Fruit fly (Drosophila melanogaster) whole organism, prepupa: ENCODE measurements around the gene Drsl1.

Experiments
- Blimp-1 ChIP-seq: fragments of 200-800 bp; sonication (Bioruptor generic); optimal IDR thresholded peaks from 3 replicates; lab custom pipeline; 2017; ENCODE audit warnings: missing biosample characterization, missing genetic modification characterization, mild to moderate bottlenecking, moderate library complexity, missing genetic modification reagents
- CG10631 ChIP-seq: fragments of 200-800 bp; sonication (Bioruptor generic); optimal IDR thresholded peaks from 2 replicates; lab custom pipeline; 2016; ENCODE audit warnings: missing biosample characterization, missing genetic modification characterization
- CG10669 ChIP-seq: fragments of 200-800 bp; sonication (Bioruptor generic); optimal IDR thresholded peaks from 3 replicates; lab custom pipeline; 2018; ENCODE audit warnings: missing biosample characterization, mild to moderate bottlenecking, missing genetic modification characterization, moderate library complexity
- CG11294 ChIP-seq: fragments of 200-800 bp; sonication (Bioruptor generic); IDR thresholded peaks from 2 replicates; pipeline ENCODE4 v1.3.6; 2022; ENCODE audit warnings: missing biosample characterization, missing genetic modification characterization
- CG11762 ChIP-seq: fragments of 200-800 bp; sonication (Bioruptor generic); optimal IDR thresholded peaks from 3 replicates; lab custom pipeline; 2016; ENCODE audit warnings: missing biosample characterization, missing genetic modification characterization; ENCODE audit not compliant: insufficient read depth
- CG11902 ChIP-seq: fragments of 200-800 bp; sonication (Bioruptor generic); optimal IDR thresholded peaks from 3 replicates; lab custom pipeline; 2016; ENCODE audit warnings: missing biosample characterization, missing genetic modification characterization
- CG15336 ChIP-seq: fragments of 200-800 bp; sonication (Bioruptor generic); IDR thresholded peaks from 2 replicates; pipeline ENCODE4 v1.3.6; 2022; ENCODE audit warnings: missing biosample characterization, missing genetic modification characterization
- CG1621 ChIP-seq: fragments of 200-800 bp; sonication (Bioruptor generic); optimal IDR thresholded peaks from 3 replicates; lab custom pipeline; 2018; ENCODE audit warnings: missing biosample characterization, mild to moderate bottlenecking, missing genetic modification characterization
- CG16779 ChIP-seq: fragments of 200-800 bp; sonication (Bioruptor generic); optimal IDR thresholded peaks from 3 replicates; lab custom pipeline; 2017; ENCODE audit warnings: missing biosample characterization, mild to moderate bottlenecking, missing genetic modification characterization
- CG31627 ChIP-seq: fragments of 200-800 bp; sonication (Bioruptor generic); optimal IDR thresholded peaks from 3 replicates; lab custom pipeline; 2016; ENCODE audit warnings: missing biosample characterization, missing genetic modification characterization
- CG3919 ChIP-seq: fragments of 200-800 bp; sonication (Bioruptor generic); optimal IDR thresholded peaks from 3 replicates; lab custom pipeline; 2016; ENCODE audit warnings: missing biosample characterization, missing genetic modification characterization
- CG4318 ChIP-seq: fragments of 200-800 bp; sonication (Bioruptor generic); optimal IDR thresholded peaks from 3 replicates; lab custom pipeline; 2017; ENCODE audit warnings: missing biosample characterization, mild to moderate bottlenecking, missing genetic modification characterization
- CG6163 ChIP-seq: fragments of 200-800 bp; sonication (Bioruptor generic); IDR thresholded peaks from 3 replicates; pipeline ENCODE4 v1.3.6; 2022; ENCODE audit warnings: missing biosample characterization, missing genetic modification characterization
- CG6276 ChIP-seq: fragments of 200-800 bp; sonication (Bioruptor generic); optimal IDR thresholded peaks from 2 replicates; lab custom pipeline; 2017; ENCODE audit warnings: missing biosample characterization, mild to moderate bottlenecking, missing genetic modification characterization
- CG6808 ChIP-seq: fragments of 200-800 bp; sonication (Bioruptor generic); optimal IDR thresholded peaks from 3 replicates; lab custom pipeline; 2017; ENCODE audit warnings: missing biosample characterization, missing genetic modification characterization, mild to moderate bottlenecking, moderate library complexity, missing genetic modification reagents
- CG6854 ChIP-seq: fragments of 200-800 bp; sonication (Bioruptor generic); optimal IDR thresholded peaks from 2 replicates; lab custom pipeline; 2017; ENCODE audit warnings: missing biosample characterization, mild to moderate bottlenecking, missing genetic modification characterization
- CG8119 ChIP-seq: fragments of 200-800 bp; sonication (Bioruptor generic); IDR thresholded peaks from 3 replicates; pipeline ENCODE4 v1.3.6; 2022; ENCODE audit warnings: missing biosample characterization, missing genetic modification characterization
- CG8319 ChIP-seq: fragments of 200-800 bp; sonication (Bioruptor generic); optimal IDR thresholded peaks from 3 replicates; lab custom pipeline; 2016; ENCODE audit warnings: missing biosample characterization, missing genetic modification characterization
- CG9139 ChIP-seq: fragments of 200-800 bp; sonication (Bioruptor generic); optimal IDR thresholded peaks from 3 replicates; lab custom pipeline; 2017; ENCODE audit warnings: missing biosample characterization, mild to moderate bottlenecking, missing genetic modification characterization
- Eip75B ChIP-seq: fragments of 200-800 bp; sonication (Bioruptor generic); optimal IDR thresholded peaks from 3 replicates; lab custom pipeline; 2016; ENCODE audit warnings: missing biosample characterization, missing genetic modification characterization
- Eip78C ChIP-seq: fragments of 200-800 bp; sonication (Bioruptor generic); peaks from one replicate; lab custom pipeline; 2016; ENCODE audit warnings: missing biosample characterization, missing genetic modification characterization
- Eip93F ChIP-seq: fragments of 200-800 bp; sonication (Bioruptor generic); optimal IDR thresholded peaks from 2 replicates; lab custom pipeline; 2016; ENCODE audit warnings: missing biosample characterization, mild to moderate bottlenecking, missing genetic modification characterization
- Ets21C ChIP-seq: fragments of 200-800 bp; sonication (Bioruptor generic); optimal IDR thresholded peaks from 3 replicates; lab custom pipeline; 2016; ENCODE audit warnings: missing biosample characterization, missing genetic modification characterization
- Ets96B ChIP-seq: fragments of 200-800 bp; optimal IDR thresholded peaks from 2 replicates; lab custom pipeline; 2019; ENCODE audit warnings: missing biosample characterization, mild to moderate bottlenecking, missing genetic modification characterization, moderate library complexity
- Hr38 ChIP-seq: sonication (Bioruptor generic); optimal IDR thresholded peaks from 2 replicates; lab custom pipeline; 2016; ENCODE audit warnings: missing biosample characterization, missing genetic modification characterization
- Hr39 ChIP-seq: fragments of 200-800 bp; sonication (Bioruptor generic); optimal IDR thresholded peaks from 2 replicates; lab custom pipeline; 2016; ENCODE audit warnings: missing biosample characterization, missing genetic modification characterization
- Hr4 ChIP-seq: fragments of 200-800 bp; sonication (Bioruptor generic); optimal IDR thresholded peaks from 3 replicates; lab custom pipeline; 2016; ENCODE audit warnings: missing biosample characterization, missing genetic modification characterization
- Lpt ChIP-seq: fragments of 200-800 bp; sonication (Bioruptor generic); optimal IDR thresholded peaks from 3 replicates; lab custom pipeline; 2016; ENCODE audit warnings: missing biosample characterization, missing genetic modification characterization
- Met ChIP-seq: fragments of 200-800 bp; sonication (Bioruptor generic); optimal IDR thresholded peaks from 3 replicates; lab custom pipeline; 2016; ENCODE audit warnings: missing biosample characterization, missing genetic modification characterization
- OdsH ChIP-seq: fragments of 200-800 bp; sonication (Bioruptor generic); optimal IDR thresholded peaks from 3 replicates; lab custom pipeline; 2016; ENCODE audit warnings: missing biosample characterization, missing genetic modification characterization
- Sox102F ChIP-seq: fragments of 200-800 bp; sonication (Bioruptor generic); optimal IDR thresholded peaks from 2 replicates; lab custom pipeline; 2016; ENCODE audit warnings: missing biosample characterization, mild to moderate bottlenecking, missing genetic modification characterization
- Sox14 ChIP-seq: fragments of 200-800 bp; sonication (Bioruptor generic); optimal IDR thresholded peaks from 3 replicates; lab custom pipeline; 2016; ENCODE audit warnings: missing biosample characterization, missing genetic modification characterization
- achi ChIP-seq: fragments of 200-800 bp; sonication (Bioruptor generic); optimal IDR thresholded peaks from 3 replicates; lab custom pipeline; 2016; ENCODE audit warnings: missing biosample characterization, missing genetic modification characterization
- acj6 ChIP-seq: fragments of 200-800 bp; sonication (Bioruptor generic); optimal IDR thresholded peaks from 3 replicates; lab custom pipeline; 2016; ENCODE audit warnings: missing biosample characterization, missing genetic modification characterization
- cyc ChIP-seq: fragments of 200-800 bp; sonication (Bioruptor generic); optimal IDR thresholded peaks from 3 replicates; lab custom pipeline; 2016; ENCODE audit warnings: missing biosample characterization, missing genetic modification characterization
- dsx ChIP-seq: fragments of 200-800 bp; optimal IDR thresholded peaks from 3 replicates; lab custom pipeline; 2019; ENCODE audit warnings: missing biosample characterization, mild to moderate bottlenecking, missing genetic modification characterization, moderate library complexity; ENCODE audit not compliant: poor library complexity, severe bottlenecking
- eg ChIP-seq: fragments of 200-800 bp; sonication (Bioruptor generic); IDR thresholded peaks from 3 replicates; pipeline ENCODE4 v1.3.6; 2022; ENCODE audit warnings: missing biosample characterization, missing genetic modification characterization
- esn ChIP-seq: fragments of 200-800 bp; sonication (Bioruptor generic); optimal IDR thresholded peaks from 2 replicates; lab custom pipeline; 2016; ENCODE audit warnings: missing biosample characterization, mild to moderate bottlenecking, missing genetic modification characterization, moderate library complexity
- fd59A ChIP-seq: fragments of 200-800 bp; sonication (Bioruptor generic); optimal IDR thresholded peaks from 2 replicates; lab custom pipeline; 2017; ENCODE audit warnings: missing biosample characterization, mild to moderate bottlenecking, missing genetic modification characterization, missing genetic modification reagents
- fd85E ChIP-seq: fragments of 200-800 bp; sonication (Bioruptor generic); optimal IDR thresholded peaks from 3 replicates; lab custom pipeline; 2016; ENCODE audit warnings: missing biosample characterization, missing genetic modification characterization
- lz ChIP-seq: fragments of 200-800 bp; sonication (Bioruptor generic); optimal IDR thresholded peaks from 3 replicates; lab custom pipeline; 2016; ENCODE audit warnings: missing biosample characterization, missing genetic modification characterization
- pdm3 ChIP-seq: fragments of 200-800 bp; sonication (Bioruptor generic); optimal IDR thresholded peaks from 3 replicates; lab custom pipeline; 2016; ENCODE audit warnings: missing biosample characterization, missing genetic modification characterization
- spab ChIP-seq: fragments of 200-800 bp; sonication (Bioruptor generic); optimal IDR thresholded peaks from 2 replicates; lab custom pipeline; 2017; ENCODE audit warnings: missing biosample characterization, mild to moderate bottlenecking, missing genetic modification characterization, missing genetic modification reagents
- ss ChIP-seq, 2 experiments: fragments of 200-800 bp; sonication (Bioruptor generic); optimal IDR thresholded peaks; 2 replicates in 1 of 2; 3 replicates in 1 of 2; lab custom pipeline; 2017 to 2018; ENCODE audit warnings: mild to moderate bottlenecking in 2 of 2, missing biosample characterization in 2 of 2, missing genetic modification characterization in 2 of 2, moderate library complexity in 1 of 2
- svp ChIP-seq: fragments of 200-800 bp; sonication (Bioruptor generic); peaks from one replicate; lab custom pipeline; 2016; ENCODE audit warnings: missing biosample characterization, missing genetic modification characterization
- vri ChIP-seq: fragments of 200-800 bp; sonication (Bioruptor generic); optimal IDR thresholded peaks from 3 replicates; lab custom pipeline; 2016; ENCODE audit warnings: missing biosample characterization, mild to moderate bottlenecking, missing genetic modification characterization

Gene Drsl1

dm6 chr3L:3335688-3336087 lies at the start of gene Drsl1:
Gene Drsl1, minus strand, starts transcription at chr3L:3335788.
- no peak for TF ChIP-seq CG8119 (GFP tag; lab: Robert Waterston, UW)
- TF ChIP-seq Sox14 (GFP tag; lab: Kevin White, UChicago) = no peak
- no peak for TF ChIP-seq Eip78C (GFP tag; lab: Kevin White, UChicago)
- TF ChIP-seq lz (GFP tag; lab: Kevin White, UChicago) = no peak
- TF ChIP-seq CG11762 (GFP tag; lab: Kevin White, UChicago) = no peak
- TF ChIP-seq Lpt (GFP tag; lab: Kevin White, UChicago) = no peak
- no peak for TF ChIP-seq Eip75B (GFP tag; lab: Kevin White, UChicago)
- TF ChIP-seq Ets21C (GFP tag; lab: Kevin White, UChicago) = no peak
- TF ChIP-seq CG10631 (GFP tag; lab: Kevin White, UChicago) = no peak
- TF ChIP-seq esn (GFP tag; lab: Kevin White, UChicago) = no peak
- no peak for TF ChIP-seq CG15336 (GFP tag; lab: Robert Waterston, UW)
- TF ChIP-seq Eip93F = no peak

dm6 chr3L:3384596-3385436 lies 49.2 kb upstream of the Drsl1 start:
- peak; percentile 55 for TF ChIP-seq Sox14 (GFP tag; lab: Kevin White, UChicago)
- TF ChIP-seq CG3919 = peak; percentile 76
- peak; percentile 44 for TF ChIP-seq Ets96B (tag; lab: Kevin White, UChicago)
- peak; percentile 38 for TF ChIP-seq Lpt (GFP tag; lab: Kevin White, UChicago)
- no peak for TF ChIP-seq CG9139
- TF ChIP-seq pdm3 (GFP tag; lab: Kevin White, UChicago) = peak; percentile 63
- TF ChIP-seq Sox102F (GFP tag; lab: Kevin White, UChicago) = peak; percentile 33
- TF ChIP-seq CG8319 (GFP tag; lab: Kevin White, UChicago) = peak; percentile 31
- TF ChIP-seq achi (GFP tag; lab: Kevin White, UChicago) = peak; percentile 68
- peak; percentile 54 for TF ChIP-seq fd59A
- 0 out of 3 replicates have a peak, but pooled peaks have one; percentile 41 for TF ChIP-seq eg (GFP tag; lab: Robert Waterston, UW)
- peak; percentile 80 for TF ChIP-seq svp (GFP tag; lab: Kevin White, UChicago)
- TF ChIP-seq CG6808 (GFP tag; lab: Kevin White, UChicago) = peak; percentile 68
- TF ChIP-seq Eip93F = no peak
- peak; percentile 40 for TF ChIP-seq CG10669 (GFP tag; lab: Kevin White, UChicago)
- peak; percentile 7 for TF ChIP-seq dsx
- peak; percentile 70 for TF ChIP-seq spab (GFP tag; lab: Kevin White, UChicago)
- TF ChIP-seq CG8119 (GFP tag; lab: Robert Waterston, UW) = peak; percentile 62; the same call in 2 of the 3 replicates
- TF ChIP-seq CG16779 (tag; lab: Kevin White, UChicago) = no peak
- TF ChIP-seq Hr39 (GFP tag; lab: Kevin White, UChicago) = peak; percentile 38
- peak; percentile 73 for TF ChIP-seq Hr4 (GFP tag; lab: Kevin White, UChicago)
- no peak for TF ChIP-seq vri (GFP tag; lab: Kevin White, UChicago)
- TF ChIP-seq CG6854 (GFP tag; lab: Kevin White, UChicago) = no peak
- TF ChIP-seq CG11294 (GFP tag; lab: Robert Waterston, UW) = no peak
- TF ChIP-seq CG15336 (GFP tag; lab: Robert Waterston, UW) = peak; percentile 46
- peak; percentile 93 for TF ChIP-seq Eip78C (GFP tag; lab: Kevin White, UChicago)
- peak; percentile 59 for TF ChIP-seq CG10631 (GFP tag; lab: Kevin White, UChicago)
- TF ChIP-seq CG6276 (GFP tag; lab: Kevin White, UChicago) = peak; percentile 68
- peak; percentile 28 for TF ChIP-seq Blimp-1 (GFP tag; lab: Kevin White, UChicago)
- TF ChIP-seq CG11902 = peak; percentile 50
- TF ChIP-seq CG6163 (GFP tag; lab: Robert Waterston, UW) = no peak
- peak; percentile 57 for TF ChIP-seq CG11762 (GFP tag; lab: Kevin White, UChicago)
- peak; percentile 67 for TF ChIP-seq Met
- peak; percentile 65 for TF ChIP-seq cyc (GFP tag; lab: Kevin White, UChicago)
- TF ChIP-seq fd85E (GFP tag; lab: Kevin White, UChicago) = no peak
- peak; percentile 61 for TF ChIP-seq Eip75B (GFP tag; lab: Kevin White, UChicago)
- TF ChIP-seq acj6 = peak; percentile 78
- TF ChIP-seq OdsH (GFP tag; lab: Kevin White, UChicago) = peak; percentile 77
- TF ChIP-seq CG4318 (GFP tag; lab: Kevin White, UChicago) = peak; percentile 66
- peak in 1 of 2 experiments; percentile 67 for TF ChIP-seq ss (GFP tag; optimal IDR thresholded peaks at IDR 0.05; lab: Kevin White, UChicago)
- TF ChIP-seq CG31627 = peak; percentile 61
- TF ChIP-seq CG1621 = no peak
- TF ChIP-seq Hr38 (GFP tag; lab: Kevin White, UChicago) = no peak
- peak; percentile 39 for TF ChIP-seq Ets21C (GFP tag; lab: Kevin White, UChicago)
